Worm (Caenorhabditis elegans): ENCODE data around the gene kle-2.
"Not testable (repeated sequence)": the region's sequence is repeated elsewhere in the genome, so short reads cannot be mapped to it uniquely, and the experiment has no call there.

The kle-2 gene

DNA sequence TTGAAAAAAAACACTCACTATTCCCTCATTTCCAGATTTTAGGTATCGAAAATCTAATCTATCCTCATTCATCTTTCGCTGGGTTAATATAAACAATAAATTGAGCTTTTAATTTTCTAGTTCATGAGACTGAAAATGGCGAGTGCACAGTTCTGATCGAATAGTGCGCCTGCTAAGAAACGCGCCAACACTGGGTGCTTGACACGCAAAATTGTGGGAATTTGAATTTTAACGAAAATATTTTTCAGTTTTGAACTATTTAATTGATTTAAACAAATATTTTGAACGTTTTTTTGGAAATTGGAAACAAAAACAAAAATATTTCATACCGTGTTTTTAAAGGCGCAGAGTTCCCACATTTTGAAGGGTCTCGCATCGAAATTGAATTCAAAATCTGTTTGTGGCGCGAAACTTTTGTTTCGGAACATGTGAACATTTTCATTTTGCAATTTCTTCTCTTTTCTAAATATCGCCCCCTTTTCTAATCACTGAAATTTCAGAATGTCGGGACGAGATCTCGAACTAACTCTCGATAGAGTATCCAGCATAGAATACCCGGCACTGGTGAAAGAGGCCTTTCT, 12.9 kb upstream of the kle-2 start, which contains the start of the genes C29E4.13 and npp-15:
C29E4.13 (minus strand) TSS at position 169 of the 581 bp plus-strand sequence.
npp-15 (plus strand) TSS at position 495 of the 581 bp plus-strand sequence.
- no peak for TF ChIP-seq unc-62 (GFP tag; optimal IDR thresholded peaks at IDR 0.05)

- no peak for TF ChIP-seq unc-62 (GFP tag; optimal IDR thresholded peaks at IDR 0.05)
These were observed 8.3 kb upstream of the kle-2 start, which contains the start of gene ran-2 for ce11 chrIII:7933235-7933634. ran-2 (plus strand) TSS chrIII:7933535.

- TF ChIP-seq unc-62 (GFP tag; optimal IDR thresholded peaks at IDR 0.05) = no peak
These were observed 4.0 kb upstream of the kle-2 start, which contains the start of gene C29E4.10 for ce11 chrIII:7937548-7937947. C29E4.10 (plus strand) TSS chrIII:7937848.

- no peak for TF ChIP-seq unc-62 (GFP tag; optimal IDR thresholded peaks at IDR 0.05)
These were observed 698 bp upstream of the kle-2 start, which contains the start of gene C29E4.12 for ce11 chrIII:7940819-7941218. C29E4.12 (plus strand) TSS chrIII:7941151.

ce11 chrIII:7946968-7947491, 5.5 kb downstream of the kle-2 start, which contains the start of gene gsto-1:
gsto-1 (minus strand) TSS chrIII:7947018.
- TF ChIP-seq unc-62 (GFP tag; optimal IDR thresholded peaks at IDR 0.05) = no peak

ce11 chrIII:7947677-7948076, 6.2 kb downstream of the kle-2 start:
- no peak for TF ChIP-seq unc-62 (GFP tag; optimal IDR thresholded peaks at IDR 0.05)

DNA sequence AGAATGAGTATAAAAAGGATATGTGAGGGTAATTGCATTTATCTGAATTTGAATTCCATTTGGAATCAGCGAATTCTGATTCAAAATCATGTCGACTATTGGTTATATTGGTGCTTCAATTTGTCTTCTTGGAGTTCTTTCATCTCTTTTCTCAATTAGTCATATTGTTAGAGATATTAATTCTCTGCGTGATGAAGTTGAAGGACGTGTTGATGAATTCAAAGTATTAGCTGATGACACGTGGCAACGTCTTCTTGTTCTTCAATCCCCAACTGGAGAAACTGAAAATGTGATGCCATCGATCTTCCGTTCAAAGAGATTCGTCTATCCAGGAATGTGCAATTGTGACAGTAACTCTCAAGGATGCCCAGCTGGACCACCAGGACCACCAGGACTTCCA, 7.3 kb downstream of the kle-2 start, which contains the start of gene col-90:
col-90 (plus strand) TSS at position 37 of the 400 bp plus-strand sequence.
- TF ChIP-seq unc-62 (GFP tag; optimal IDR thresholded peaks at IDR 0.05) = no peak

- no peak for TF ChIP-seq unc-62 (GFP tag; optimal IDR thresholded peaks at IDR 0.05)
These were observed 8.9 kb downstream of the kle-2 start for ce11 chrIII:7950447-7950846.

ce11 chrIII:7952077-7952765, 10.7 kb downstream of the kle-2 start, which contains the start of gene C29E4.15:
C29E4.15 (plus strand) TSS chrIII:7952623.
- no peak for TF ChIP-seq unc-62 (GFP tag; optimal IDR thresholded peaks at IDR 0.05)

DNA sequence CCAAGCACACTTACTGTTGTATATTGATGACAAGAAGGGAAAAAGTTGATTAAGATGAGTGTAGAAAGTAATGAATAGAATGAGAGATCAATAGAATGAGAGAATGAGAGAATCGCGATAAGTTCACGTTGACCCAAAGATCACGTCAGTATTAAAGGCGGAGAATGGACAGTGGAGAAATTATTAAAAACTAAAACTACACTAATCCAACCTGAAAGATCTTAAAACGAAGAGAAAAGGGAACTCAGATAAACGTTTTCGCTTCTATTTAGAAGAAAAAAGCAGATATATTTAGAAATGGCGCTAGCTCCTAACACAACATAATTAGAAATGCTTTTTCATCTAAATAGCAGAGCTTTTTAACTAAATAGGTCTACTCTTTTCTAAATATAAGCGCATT, 11.7 kb downstream of the kle-2 start, which contains the start of gene let-754:
let-754 (minus strand) TSS at position 101 of the 400 bp plus-strand sequence.
- no peak for TF ChIP-seq unc-62 (GFP tag; optimal IDR thresholded peaks at IDR 0.05)

DNA sequence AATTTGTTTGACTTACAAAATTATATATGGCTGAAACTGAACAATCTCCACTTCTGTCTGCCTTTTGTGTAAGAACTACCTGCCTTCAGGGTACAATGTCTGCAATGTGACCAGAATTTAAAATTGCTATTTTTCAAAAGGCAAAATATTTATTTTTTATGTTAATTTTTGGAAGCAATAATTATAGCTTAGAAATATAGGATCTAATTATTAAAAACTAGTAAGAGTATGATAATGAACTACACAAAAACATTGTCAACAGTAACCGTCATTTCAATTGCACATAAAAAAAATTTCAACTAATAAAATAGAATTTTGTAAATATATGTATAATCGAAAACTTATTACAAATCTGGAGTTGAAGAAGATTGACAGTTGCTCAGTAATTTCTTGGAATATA, 15.4 kb downstream of the kle-2 start, which contains the start of gene C29E4.9:
C29E4.9 (minus strand) TSS at position 101 of the 400 bp plus-strand sequence.
- no peak for TF ChIP-seq unc-62 (GFP tag; optimal IDR thresholded peaks at IDR 0.05)

DNA sequence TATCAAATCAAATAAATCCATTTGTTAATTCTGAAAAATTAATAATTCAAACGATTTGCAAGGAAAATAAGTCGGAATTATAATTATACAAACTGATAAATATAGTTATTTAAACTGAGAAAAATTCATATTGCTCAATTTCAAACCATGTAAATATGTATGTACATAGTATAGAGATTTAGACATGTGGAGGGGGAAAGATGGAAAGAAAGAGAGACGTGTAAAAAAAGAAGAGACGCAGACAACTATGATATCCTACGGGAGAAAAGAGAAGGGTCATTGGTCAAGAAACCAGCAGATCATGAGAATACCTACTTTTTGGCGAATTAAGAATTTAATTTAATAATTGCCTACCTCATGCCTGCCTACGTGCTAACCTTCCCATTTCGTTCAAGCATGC, 16.6 kb downstream of the kle-2 start, which contains the start of gene C29E4.11:
C29E4.11 (minus strand) TSS at position 30 of the 400 bp plus-strand sequence.
- TF ChIP-seq unc-62 (GFP tag; optimal IDR thresholded peaks at IDR 0.05) = no peak

ce11 chrIII:7958922-7959609, 17.5 kb downstream of the kle-2 start, which contains the start of gene F54H12.10:
F54H12.10 (minus strand) TSS chrIII:7958972.
- TF ChIP-seq unc-62 (GFP tag; optimal IDR thresholded peaks at IDR 0.05) = not testable (repeated sequence)

ce11 chrIII:7962641-7963040, 21.1 kb downstream of the kle-2 start, which contains the start of gene F54H12.4:
F54H12.4 (minus strand) TSS chrIII:7962741.
- TF ChIP-seq unc-62 (GFP tag; optimal IDR thresholded peaks at IDR 0.05) = not testable (repeated sequence)

DNA sequence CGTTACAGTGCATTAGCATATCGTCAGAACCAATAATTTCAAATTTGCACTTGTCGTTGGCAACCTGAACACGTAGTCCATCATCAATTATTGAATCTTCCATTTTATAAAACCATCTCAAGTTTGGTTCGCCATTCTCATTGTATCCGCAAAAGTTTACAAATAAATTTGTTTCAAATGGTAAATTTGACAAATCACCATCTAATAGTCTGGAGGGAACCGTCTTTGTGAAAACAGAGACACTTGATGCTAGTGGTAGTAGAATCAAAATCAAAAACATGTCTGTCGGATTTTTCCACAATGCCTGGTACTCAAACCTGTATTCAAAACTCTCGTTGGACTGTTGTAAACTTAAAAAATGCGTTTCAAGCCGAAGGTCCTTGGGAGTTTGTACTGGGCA, 22.8 kb downstream of the kle-2 start, which contains the start of gene F54H12.2:
F54H12.2 (plus strand) TSS at position 301 of the 400 bp plus-strand sequence.
- not testable (repeated sequence) for TF ChIP-seq unc-62 (GFP tag; optimal IDR thresholded peaks at IDR 0.05)
